Fruit fly (Drosophila melanogaster): Measurements from ENCODE around the gene Polr3D.

Gene Polr3D

dm6 chr3L:18101421-18101996, 7.9 kb downstream of the Polr3D start (continued):
- TF ChIP-seq CG18011 (GFP tag; optimal IDR thresholded peaks at IDR 0.05): no peak
- no peak; the same call in 1 of the 3 replicates for TF ChIP-seq sr (GFP tag; IDR thresholded peaks at IDR 0.05)
- TF ChIP-seq CG8290 (GFP tag; optimal IDR thresholded peaks at IDR 0.05): no peak
- no peak for TF ChIP-seq CG8290 (tag; optimal IDR thresholded peaks at IDR 0.05)
- TF ChIP-seq Pdp1 (GFP tag; optimal IDR thresholded peaks at IDR 0.05): peak in 1 of 2 experiments; percentile 68
- no peak for TF ChIP-seq hth (optimal IDR thresholded peaks at IDR 0.05)
- TF ChIP-seq oc (tag; optimal IDR thresholded peaks at IDR 0.05): peak; percentile 34
- TF ChIP-seq CG11696 (GFP tag; IDR thresholded peaks at IDR 0.05): 0 out of 2 replicates have a peak, but pooled peaks have one; percentile 12
- TF ChIP-seq B-H1 (GFP tag; IDR thresholded peaks at IDR 0.05): no peak
- TF ChIP-seq dati (GFP tag; IDR thresholded peaks at IDR 0.05): no peak
- no peak for TF ChIP-seq Hr39 (optimal IDR thresholded peaks at IDR 0.05)
- peak; percentile 40 for TF ChIP-seq CG11504 (tag; optimal IDR thresholded peaks at IDR 0.05)
- no peak for TF ChIP-seq salm (tag; optimal IDR thresholded peaks at IDR 0.05)
- peak; percentile 86 for TF ChIP-seq sens (GFP tag)
- TF ChIP-seq bbx (GFP tag; IDR thresholded peaks at IDR 0.05; ENCODE audit: partially characterized antibody): no peak
- peak; percentile 15 for TF ChIP-seq CG17359 (tag; optimal IDR thresholded peaks at IDR 0.05)
- TF ChIP-seq ci (GFP tag; IDR thresholded peaks at IDR 0.05): 0 out of 3 replicates have a peak, but pooled peaks have one; percentile 40
- no peak for TF ChIP-seq CG17568 (GFP tag; optimal IDR thresholded peaks at IDR 0.05)

dm6 chr3L:18099715-18100114, 9.7 kb downstream of the Polr3D start:
- TF ChIP-seq kay (GFP tag; optimal IDR thresholded peaks at IDR 0.05): peak; percentile 7
- no peak for TF ChIP-seq H2.0 (GFP tag; IDR thresholded peaks at IDR 0.05)
- TF ChIP-seq NfI (GFP tag; optimal IDR thresholded peaks at IDR 0.05): peak; percentile 7
- peak; percentile 15 for TF ChIP-seq kni (GFP tag; optimal IDR thresholded peaks at IDR 0.05)
- TF ChIP-seq Nf-YA (GFP tag; IDR thresholded peaks at IDR 0.05): 0 out of 2 replicates have a peak, but pooled peaks have one; percentile 7
- no peak for TF ChIP-seq Neu2 (GFP tag; optimal IDR thresholded peaks at IDR 0.05; ENCODE audit: borderline replicate concordance)
- 0 out of 3 replicates have a peak, but pooled peaks have one; percentile 32 for TF ChIP-seq so (GFP tag; IDR thresholded peaks at IDR 0.05)
- no peak for TF ChIP-seq nmo (GFP tag; optimal IDR thresholded peaks at IDR 0.05)
- peak; percentile 48 for TF ChIP-seq slbo (GFP tag; IDR thresholded peaks at IDR 0.05)
- TF ChIP-seq dysf (GFP tag; IDR thresholded peaks at IDR 0.05): peak; percentile 43; the same call in 1 of the 3 replicates
- no peak for TF ChIP-seq pan (optimal IDR thresholded peaks at IDR 0.05)
- peak in 1 of 2 experiments; percentile 32 for TF ChIP-seq pan (GFP tag; optimal IDR thresholded peaks at IDR 0.05 in 1 of 2, IDR thresholded peaks at IDR 0.05 in 1 of 2)
- peak; percentile 26 for TF ChIP-seq Blimp-1 (GFP tag; optimal IDR thresholded peaks at IDR 0.05)
- peak; percentile 52 for TF ChIP-seq row (GFP tag; IDR thresholded peaks at IDR 0.05)
- 0 out of 2 replicates have a peak, but pooled peaks have one; percentile 14 for TF ChIP-seq CG5953 (GFP tag; IDR thresholded peaks at IDR 0.05)
- peak; percentile 88 for TF ChIP-seq vvl (GFP tag; IDR thresholded peaks at IDR 0.05)
- no peak for TF ChIP-seq lov (optimal IDR thresholded peaks at IDR 0.05)
- no peak for TF ChIP-seq lov (GFP tag; IDR thresholded peaks at IDR 0.05)
- TF ChIP-seq Hr51 (GFP tag; optimal IDR thresholded peaks at IDR 0.05): peak in 1 of 2 experiments; percentile 8
- 0 out of 4 replicates have a peak, but pooled peaks have one; percentile 76 for TF ChIP-seq chinmo (GFP tag; IDR thresholded peaks at IDR 0.05; ENCODE audit: partially characterized antibody)
- TF ChIP-seq CG12219 (GFP tag; optimal IDR thresholded peaks at IDR 0.05): no peak
- no peak for TF ChIP-seq prd (optimal IDR thresholded peaks at IDR 0.05)
- TF ChIP-seq prd (GFP tag; IDR thresholded peaks at IDR 0.05): 0 out of 3 replicates have a peak, but pooled peaks have one; percentile 25
- 0 out of 2 replicates have a peak, but pooled peaks have one; percentile 5 for TF ChIP-seq CG10959 (GFP tag; IDR thresholded peaks at IDR 0.05)
- peak; percentile 16; the same call in 1 of the 2 replicates for TF ChIP-seq Drgx (GFP tag; IDR thresholded peaks at IDR 0.05)
- TF ChIP-seq CG2678 (tag; optimal IDR thresholded peaks at IDR 0.05): no peak
- 0 out of 2 replicates have a peak, but pooled peaks have one; percentile 25 for TF ChIP-seq sob (GFP tag; IDR thresholded peaks at IDR 0.05)
- TF ChIP-seq Ets65A (GFP tag): peak; percentile 30
- peak; percentile 80 for TF ChIP-seq Med (GFP tag)
- no peak for TF ChIP-seq CG12744 (GFP tag; optimal IDR thresholded peaks at IDR 0.05)
- TF ChIP-seq CG8290 (GFP tag; optimal IDR thresholded peaks at IDR 0.05): no peak
- peak in 1 of 2 experiments; percentile 38 for TF ChIP-seq CG8290 (tag; optimal IDR thresholded peaks at IDR 0.05)
